Worm (Caenorhabditis elegans): ENCODE measurements around the gene cha-1.

DNA sequence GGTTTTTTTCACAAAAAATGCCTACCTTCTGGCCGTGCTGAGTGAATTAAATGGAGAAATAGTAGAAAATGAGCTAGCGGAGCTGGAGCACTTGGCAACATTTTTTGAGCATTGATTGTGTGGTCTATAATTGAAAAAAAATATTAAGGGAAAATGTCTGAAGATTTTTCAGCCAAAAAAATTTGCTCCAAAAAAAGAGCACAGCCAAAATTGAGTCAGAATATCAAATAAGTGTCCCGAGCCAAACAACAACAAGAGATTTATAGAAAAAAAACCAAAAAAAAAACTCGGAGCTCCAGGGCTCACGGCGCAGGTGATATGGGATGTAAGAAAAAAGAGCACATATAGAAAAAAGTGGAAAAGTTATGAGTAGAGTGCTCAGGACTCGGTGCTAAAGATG lies 44.1 kb upstream of the cha-1 start, which contains the start of gene fmil-1:
- TF ChIP-seq ztf-29 (GFP tag; IDR thresholded peaks at IDR 0.05) (no peak), cog-1 (tag; optimal IDR thresholded peaks at IDR 0.05) (no peak), flt-1 (GFP tag; IDR thresholded peaks at IDR 0.05) (no peak)
